Fruit fly (Drosophila melanogaster) whole organism, pupa: ENCODE results near the gene PolrMT.

Experiments
- CG9948 ChIP-seq: fragments of 200-800 bp; sonication (Bioruptor generic); optimal IDR thresholded peaks from 2 replicates; lab custom pipeline; 2018; ENCODE audit warnings: missing biosample characterization, mild to moderate bottlenecking, missing genetic modification characterization, moderate library complexity
- Snoo ChIP-seq: fragments of 200-800 bp; sonication (Bioruptor generic); optimal IDR thresholded peaks from 3 replicates; lab custom pipeline; 2017; ENCODE audit warnings: missing biosample characterization, mild to moderate bottlenecking, missing genetic modification characterization, inconsistent platforms

- TF ChIP-seq CG9948 (no peak), Snoo (no peak)
Measured at dm6 chr2L:1068517-1069107, 39.6 kb downstream of the PolrMT start.
